Worm (Caenorhabditis elegans) whole organism, dauer: Measurements from ENCODE around the gene irld-42.
"Not testable (repeated sequence)": the region's sequence is repeated elsewhere in the genome, so short reads cannot be mapped to it uniquely, and the experiment has no call there.

Experiments
- unc-62 ChIP-seq: sonication (generic microtip); optimal IDR thresholded peaks from 2 replicates; lab custom pipeline; 2017; ENCODE audit warnings: missing biosample characterization, missing genetic modification reagents, missing genetic modification characterization

Gene irld-42

DNA sequence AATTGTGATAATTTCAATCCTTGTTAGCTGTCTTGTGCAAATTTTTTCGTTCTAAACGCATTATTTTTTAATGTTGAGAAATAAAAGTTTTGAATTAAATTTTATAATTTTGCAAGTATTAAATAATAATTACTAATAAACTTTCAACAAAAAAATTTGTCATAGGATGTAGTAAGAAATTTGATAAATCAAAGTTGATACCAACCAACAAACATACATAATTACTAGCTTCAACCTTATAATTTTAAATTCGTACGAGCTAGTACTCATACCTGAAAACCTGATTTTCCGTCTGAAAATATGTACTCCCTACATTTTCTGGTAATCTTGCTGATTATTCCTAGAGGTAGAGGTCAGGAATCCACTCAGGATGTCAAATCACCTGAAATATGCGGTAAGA lies 17.3 kb upstream of the irld-42 start, which contains the start of gene irld-44:
Gene irld-44, plus strand, starts transcription at position 301 of the 400 bp plus-strand sequence.
- no peak for TF ChIP-seq unc-62

DNA sequence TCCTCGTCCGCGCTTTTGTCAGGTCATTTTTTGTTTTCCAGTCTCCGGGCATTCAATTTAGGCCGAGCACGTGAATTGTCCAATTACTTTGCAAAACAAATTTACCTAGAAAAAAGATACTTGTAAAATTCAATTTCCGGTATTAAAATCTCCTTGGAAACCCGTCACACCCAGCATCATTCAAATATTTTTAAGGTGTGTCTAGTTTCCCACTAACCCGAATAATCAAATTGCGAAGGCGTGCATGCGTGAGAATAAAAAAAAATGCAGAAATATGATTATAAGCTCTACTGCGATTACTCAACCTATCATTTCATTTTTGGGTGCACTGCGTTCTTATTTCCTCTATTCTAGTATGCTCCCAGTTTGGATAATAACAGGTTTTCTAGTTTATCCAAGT lies 13.5 kb upstream of the irld-42 start, which contains the start of gene irld-11:
Gene irld-11, plus strand, starts transcription at position 301 of the 400 bp plus-strand sequence.
- no peak for TF ChIP-seq unc-62

DNA sequence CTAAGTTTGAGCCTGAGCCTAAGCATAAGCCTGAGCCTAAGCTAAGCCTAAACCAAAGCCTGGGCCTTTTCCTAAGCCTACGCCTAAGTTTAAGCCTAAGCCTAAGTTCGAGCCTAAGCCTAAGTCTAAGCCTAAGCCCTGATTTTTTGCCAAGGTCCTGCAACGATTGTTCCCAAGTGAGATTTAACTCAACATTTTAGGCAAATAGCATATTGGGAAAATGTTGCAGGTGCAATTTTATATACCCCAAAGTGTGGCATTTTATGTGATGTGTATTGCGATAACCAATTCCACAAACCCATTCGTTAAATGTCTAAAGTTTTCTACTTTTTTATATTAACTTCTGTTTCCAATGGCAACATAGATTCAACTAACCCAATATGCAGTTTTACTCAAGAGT lies 6.0 kb upstream of the irld-42 start, which contains the start of gene irld-40:
Gene irld-40, plus strand, starts transcription at position 301 of the 400 bp plus-strand sequence.
- no peak for TF ChIP-seq unc-62

DNA sequence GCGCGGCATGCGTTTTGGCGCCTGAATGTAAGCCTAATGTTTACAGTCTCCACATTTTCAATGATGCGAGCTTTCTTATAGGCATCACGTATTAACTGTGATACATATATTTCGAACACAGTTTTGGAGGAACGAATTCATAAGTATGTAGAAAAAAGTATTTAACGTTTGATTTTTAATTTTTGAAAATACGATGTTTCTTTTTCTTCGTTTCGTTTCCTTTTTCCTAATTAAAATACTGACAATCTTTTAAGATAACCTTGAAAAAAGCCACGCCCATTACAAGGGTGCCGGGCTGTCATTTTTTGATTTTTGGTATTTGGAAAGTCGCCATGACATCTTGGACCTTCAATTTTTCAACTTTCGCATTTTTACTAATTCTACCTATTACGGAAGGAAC lies 3.4 kb upstream of the irld-42 start, which contains the start of gene K04F1.9:
Gene K04F1.9, plus strand, starts transcription at position 301 of the 400 bp plus-strand sequence.
- no peak for TF ChIP-seq unc-62

DNA sequence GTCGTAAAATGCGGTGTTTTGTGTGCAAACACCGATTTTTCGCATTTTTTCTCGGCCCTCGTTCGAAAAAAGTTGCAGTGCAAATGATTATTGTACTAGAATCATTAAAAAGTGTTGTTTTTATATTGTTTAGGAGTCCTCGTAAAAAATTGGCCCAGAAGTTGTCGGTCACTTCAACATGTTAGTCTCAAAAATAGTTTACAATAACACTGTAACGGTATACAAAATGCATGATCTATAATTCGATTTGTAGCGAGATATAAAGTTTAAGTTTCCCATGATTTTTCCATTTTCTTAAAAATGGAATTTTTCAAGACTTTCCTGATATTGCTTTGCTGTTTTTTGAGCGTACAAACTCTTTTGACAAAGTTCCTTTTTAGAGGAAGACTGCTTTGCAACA lies 1.4 kb upstream of the irld-42 start, which contains the start of gene K04F1.8:
Gene K04F1.8, plus strand, starts transcription at position 301 of the 400 bp plus-strand sequence.
- TF ChIP-seq unc-62 = no peak

DNA sequence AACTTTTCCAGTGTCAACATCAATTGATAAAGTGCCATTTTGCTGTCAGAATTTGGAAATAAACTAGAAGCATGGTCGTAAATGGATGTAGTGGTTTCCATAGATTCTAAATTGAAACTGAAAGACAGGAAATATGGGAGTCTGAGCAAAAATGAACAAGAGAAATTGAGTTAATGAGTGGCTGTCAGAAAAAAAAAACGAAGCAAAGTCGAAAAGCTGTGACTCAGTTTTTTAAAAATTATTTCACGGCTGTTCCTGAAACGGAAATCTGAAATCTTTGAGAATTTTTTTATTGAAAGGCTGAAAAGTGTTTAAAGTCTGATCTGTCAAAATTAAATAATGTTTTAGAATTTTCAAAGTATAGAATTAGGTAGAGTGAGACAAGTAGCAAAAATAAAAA lies 9.9 kb downstream of the irld-42 start, which contains the start of gene srw-98:
Gene srw-98, minus strand, starts transcription at position 101 of the 400 bp plus-strand sequence.
- TF ChIP-seq unc-62 = no peak

DNA sequence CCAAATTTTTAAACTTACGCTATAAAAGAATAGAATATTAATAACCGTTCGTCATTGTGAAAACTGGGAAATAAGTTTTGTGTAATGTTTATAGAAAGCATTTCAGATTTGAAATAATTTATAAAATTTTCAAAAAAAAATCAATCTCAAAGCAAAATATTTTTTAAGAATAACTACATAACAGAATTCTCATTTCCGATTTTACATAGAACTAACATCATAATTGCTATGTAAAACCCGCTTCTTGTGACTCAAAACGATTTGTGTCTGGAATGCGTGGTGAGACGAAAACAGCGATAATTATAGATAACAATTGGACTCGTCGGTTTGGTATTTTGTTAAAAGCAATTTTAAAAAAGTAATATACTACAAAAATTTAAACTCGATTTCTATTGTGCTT lies 12.5 kb downstream of the irld-42 start, which contains the start of gene srw-91:
Gene srw-91, minus strand, starts transcription at position 101 of the 400 bp plus-strand sequence.
- TF ChIP-seq unc-62 = no peak

DNA sequence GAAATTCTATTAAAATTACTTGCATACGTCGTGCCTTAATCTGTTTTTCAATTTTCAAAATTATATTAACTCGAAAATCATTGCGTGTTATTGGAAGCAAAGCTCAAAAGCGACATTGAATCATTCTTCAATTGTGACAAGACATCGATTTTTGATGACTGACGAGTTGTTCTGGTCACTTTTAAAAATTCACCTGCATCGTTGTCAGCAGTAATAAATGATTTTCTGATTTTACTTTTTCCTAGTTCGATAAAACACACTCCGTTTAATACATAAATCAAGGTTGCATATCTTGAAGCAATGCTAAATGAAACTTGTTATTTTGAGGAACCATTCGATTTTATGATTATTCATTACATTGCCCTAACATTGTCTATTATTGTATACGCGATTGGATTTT lies 14.0 kb downstream of the irld-42 start, which contains the start of gene srh-3:
Gene srh-3, plus strand, starts transcription at position 301 of the 400 bp plus-strand sequence.
- TF ChIP-seq unc-62 = no peak

DNA sequence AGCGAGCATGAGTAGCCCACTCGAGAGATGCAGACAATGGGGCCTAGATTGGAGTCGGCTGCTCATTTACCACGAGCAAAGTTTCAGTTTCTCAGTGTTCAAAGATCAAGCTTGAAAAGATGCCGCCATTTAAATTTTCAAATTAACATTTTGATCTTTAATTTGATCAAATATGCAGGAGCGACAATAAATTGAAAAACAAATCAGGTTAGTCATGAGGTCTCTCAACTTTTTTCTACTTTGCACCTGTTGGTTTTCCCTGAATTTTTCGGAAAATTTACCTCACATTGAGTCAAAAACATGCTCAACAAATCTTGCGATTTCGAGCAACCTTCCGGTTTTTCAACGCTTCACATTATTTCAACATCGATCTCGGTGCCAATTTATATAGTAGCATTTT lies 17.0 kb downstream of the irld-42 start, which contains the start of gene srh-5:
Gene srh-5, plus strand, starts transcription at position 301 of the 400 bp plus-strand sequence.
- TF ChIP-seq unc-62 = no peak

DNA sequence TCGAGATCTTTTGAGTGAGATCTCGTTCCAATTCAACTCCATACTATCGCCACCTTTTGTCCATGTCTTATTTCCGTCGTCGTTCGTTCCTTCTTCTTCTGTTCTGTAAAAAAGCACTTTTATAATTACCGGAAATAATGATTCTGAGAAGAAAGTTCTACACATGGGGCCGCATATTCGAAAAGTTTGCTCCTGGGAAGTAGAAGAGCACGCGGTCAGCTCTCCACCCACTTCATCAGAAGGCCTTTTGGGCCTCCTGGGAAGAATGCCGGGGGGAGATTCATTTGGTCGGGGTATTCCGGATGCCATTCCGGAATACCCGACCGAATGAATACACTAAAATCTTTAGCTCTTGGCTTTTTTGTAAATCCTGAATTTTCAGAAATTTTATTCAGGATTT lies 24.2 kb downstream of the irld-42 start, which contains the start of gene Y46H3C.5:
Gene Y46H3C.5, minus strand, starts transcription at position 2 of the 400 bp plus-strand sequence.
- not testable (repeated sequence) for TF ChIP-seq unc-62

DNA sequence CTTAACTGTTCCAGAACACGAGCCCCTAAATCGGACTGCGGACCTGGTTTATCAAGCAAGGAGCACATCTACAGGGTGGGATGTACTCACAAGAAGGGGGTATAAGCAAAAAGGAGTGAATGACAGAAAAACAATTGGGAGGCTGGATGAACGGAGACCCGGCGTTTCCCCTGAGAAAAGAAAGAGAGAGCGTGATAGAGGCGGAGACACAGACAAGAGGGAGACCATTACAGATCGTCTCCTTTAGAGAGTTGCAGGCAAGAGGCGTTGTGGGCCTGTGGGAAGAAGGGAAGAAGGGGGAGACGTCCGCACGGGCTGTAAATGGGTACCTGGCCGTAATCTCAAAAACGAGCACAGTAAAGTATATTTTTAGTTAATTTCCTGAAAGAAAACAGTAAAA lies 25.6 kb downstream of the irld-42 start, which contains the start of gene Y46H3C.7:
Gene Y46H3C.7, minus strand, starts transcription at position 147 of the 400 bp plus-strand sequence.
- TF ChIP-seq unc-62 = not testable (repeated sequence)

DNA sequence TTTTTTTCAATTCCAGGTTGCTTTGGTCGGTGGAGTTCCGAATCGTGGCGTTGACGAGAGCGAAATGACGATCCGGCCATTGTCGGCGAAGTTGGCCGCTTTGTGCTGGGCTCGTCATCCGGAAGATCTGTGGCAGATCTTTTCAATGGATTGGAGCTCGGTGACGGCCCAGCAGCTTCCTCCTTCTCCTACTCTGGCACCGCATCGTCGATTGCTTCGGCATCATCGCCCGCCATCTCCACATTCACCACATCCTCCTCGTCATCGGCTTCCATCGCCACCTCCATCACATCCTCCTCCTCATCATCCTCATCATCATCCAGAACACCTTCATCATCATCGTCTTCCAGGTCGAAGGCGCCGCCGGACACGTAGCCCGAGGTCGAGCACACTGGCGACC lies 30.1 kb downstream of the irld-42 start:
- TF ChIP-seq unc-62 = no peak

DNA sequence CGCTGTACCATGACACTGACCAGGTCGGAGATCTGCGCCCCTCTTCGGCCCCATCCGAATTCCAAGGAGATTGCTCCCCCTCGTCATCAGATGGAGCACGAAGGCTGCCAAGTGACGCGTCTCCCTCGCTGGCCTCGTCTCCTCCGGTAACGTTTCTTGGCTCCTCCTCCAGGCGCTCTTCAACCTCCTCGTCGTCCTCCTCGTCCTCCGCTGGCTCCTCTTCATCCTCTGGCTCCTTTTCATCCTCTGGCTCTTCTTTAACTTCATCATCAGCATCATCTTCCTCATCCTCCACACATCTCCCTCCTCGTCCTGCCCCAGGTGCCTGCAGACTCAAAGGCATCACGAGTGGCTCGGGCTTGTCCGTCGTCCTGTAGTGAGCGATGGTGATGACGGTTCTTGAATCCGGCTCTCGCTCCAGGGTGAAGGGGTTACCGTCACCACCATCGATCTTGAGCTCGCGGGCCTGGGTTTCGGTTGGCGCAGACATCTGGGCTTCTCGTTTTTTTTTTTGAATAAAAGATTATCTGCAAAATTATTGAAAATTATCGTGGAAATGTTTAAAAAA lies 31.0 kb downstream of the irld-42 start:
- no peak for TF ChIP-seq unc-62

DNA sequence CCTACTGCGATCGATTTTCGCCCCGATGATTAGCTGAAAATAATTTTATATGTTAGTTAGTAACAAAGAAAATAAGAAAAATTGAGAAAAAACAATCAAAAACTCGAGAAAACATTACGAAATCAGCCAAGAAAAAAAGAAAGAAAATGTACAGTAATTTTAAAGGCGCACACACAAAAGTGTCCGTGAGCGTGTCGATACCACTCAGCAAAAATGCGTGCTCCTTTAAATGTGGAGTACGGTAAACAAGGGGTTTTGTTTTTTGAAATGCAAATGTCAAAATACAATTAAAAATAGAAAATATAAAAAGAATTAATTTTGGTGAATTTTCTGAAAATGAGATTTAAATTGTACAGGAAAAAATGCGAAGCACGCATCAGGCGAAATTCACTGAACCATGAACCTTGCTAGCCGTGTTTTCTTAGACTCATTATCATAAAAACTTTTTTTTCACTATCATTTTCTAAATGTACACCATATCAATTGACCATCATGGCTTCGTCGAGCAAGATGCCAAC lies 33.3 kb downstream of the irld-42 start, which contains the start of gene srw-90:
Gene srw-90, plus strand, starts transcription at position 468 of the 518 bp plus-strand sequence.
- TF ChIP-seq unc-62 = no peak

DNA sequence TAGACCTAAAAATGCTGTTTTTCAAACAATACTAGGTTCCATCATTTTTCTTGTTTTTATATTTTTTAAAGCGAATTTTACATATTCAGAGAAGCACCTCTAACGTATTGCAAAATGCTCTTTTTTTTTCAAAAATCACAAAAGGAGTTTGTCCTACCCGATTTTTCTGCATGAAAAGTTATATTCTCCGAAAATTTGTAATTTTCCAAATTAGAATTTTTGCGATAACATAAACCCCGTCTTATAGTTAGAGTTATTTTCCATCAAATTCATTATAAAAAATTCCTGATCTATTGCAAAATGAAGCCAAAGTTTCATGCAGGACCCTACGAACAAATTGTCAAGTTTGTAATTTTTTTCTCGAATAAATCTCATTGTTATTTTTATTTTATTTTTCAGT lies 40.1 kb downstream of the irld-42 start, which contains the start of gene srw-99:
Gene srw-99, plus strand, starts transcription at position 301 of the 400 bp plus-strand sequence.
- no peak for TF ChIP-seq unc-62

DNA sequence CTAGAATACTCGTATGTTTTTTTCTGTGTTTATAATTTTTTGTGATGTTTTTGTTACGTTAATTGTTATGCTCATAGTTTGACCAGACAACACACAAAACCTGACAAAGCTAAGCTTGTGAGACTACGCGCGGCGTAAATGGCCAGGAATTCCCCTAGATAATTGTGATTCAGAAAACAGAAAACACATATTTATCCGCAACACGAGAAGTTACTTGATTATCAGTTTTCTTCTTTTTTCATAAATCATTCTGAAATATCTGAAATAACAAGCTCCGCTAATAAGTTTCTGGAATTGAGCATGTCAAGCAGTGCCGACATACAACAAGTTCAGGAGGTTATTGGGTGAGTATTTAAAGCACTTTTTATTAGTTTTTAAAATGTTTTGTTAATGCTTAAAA lies 42.6 kb downstream of the irld-42 start, which contains the start of gene srw-100:
Gene srw-100, plus strand, starts transcription at position 301 of the 400 bp plus-strand sequence.
- no peak for TF ChIP-seq unc-62

DNA sequence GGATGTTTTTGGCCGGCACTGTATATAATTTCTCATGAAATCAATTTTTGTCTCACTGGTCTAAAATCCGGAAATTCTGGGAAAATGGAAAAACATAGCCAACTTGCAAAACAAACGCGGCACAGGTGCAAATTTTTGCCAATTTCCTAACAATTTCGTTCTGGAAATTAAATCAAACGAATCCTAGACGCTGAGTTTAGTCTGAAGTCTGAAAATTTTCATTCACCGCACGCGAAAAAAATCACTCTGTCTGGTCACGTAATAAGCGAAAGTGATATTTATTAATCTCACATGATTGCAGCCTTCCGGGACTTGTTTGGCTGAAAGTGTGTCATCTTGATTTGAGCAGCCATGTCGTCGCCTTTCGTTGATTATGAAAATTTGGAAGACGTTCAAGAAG lies 48.6 kb downstream of the irld-42 start, which contains the start of gene srw-103:
Gene srw-103, plus strand, starts transcription at position 301 of the 400 bp plus-strand sequence.
- TF ChIP-seq unc-62 = no peak
